Worm (Caenorhabditis elegans) whole organism, late embryonic: ENCODE results near the gene F38E1.6.
"Not testable (repeated sequence)": the region's sequence is repeated elsewhere in the genome, so short reads cannot be mapped to it uniquely, and the experiment has no call there.

Source experiments
- K02D7.2 ChIP-seq: sonication (generic microtip); optimal IDR thresholded peaks from 2 replicates; lab custom pipeline; 2017; ENCODE audit warnings: mild to moderate bottlenecking, missing genetic modification characterization, missing compliant biosample characterization
- T23F11.4 ChIP-seq: fragments of 200-800 bp; sonication (Bioruptor generic); optimal IDR thresholded peaks from 2 replicates; lab custom pipeline; 2018; ENCODE audit warnings: mild to moderate bottlenecking, missing genetic modification characterization, missing compliant biosample characterization
- Y22D7AL.16 ChIP-seq: sonication (generic microtip); optimal IDR thresholded peaks from 2 replicates; lab custom pipeline; 2016; ENCODE audit warnings: missing genetic modification characterization, missing compliant biosample characterization
- ceh-14 ChIP-seq: sonication (generic microtip); optimal IDR thresholded peaks from 2 replicates; lab custom pipeline; 2016; ENCODE audit warnings: missing genotype, missing genetic modification characterization, missing compliant biosample characterization
- ceh-18 ChIP-seq: sonication (generic microtip); optimal IDR thresholded peaks from 2 replicates; lab custom pipeline; 2016; ENCODE audit warnings: missing genetic modification characterization, missing compliant biosample characterization
- ceh-30 ChIP-seq: fragments of 150-350 bp; optimal IDR thresholded peaks from 2 replicates; lab custom pipeline; 2014; ENCODE audit warnings: missing biosample characterization, missing genetic modification characterization
- ceh-31 ChIP-seq: sonication (generic microtip); optimal IDR thresholded peaks from 2 replicates; lab custom pipeline; 2016; ENCODE audit warnings: missing genetic modification characterization, missing compliant biosample characterization
- ceh-45 ChIP-seq: fragments of 200-800 bp; sonication (Bioruptor generic); IDR thresholded peaks from 2 replicates; pipeline ENCODE4 v1.3.6; 2022; ENCODE audit warnings: missing genetic modification reagents, missing genetic modification characterization, missing compliant biosample characterization
- ceh-6 ChIP-seq: fragments of 200-800 bp; sonication (Bioruptor generic); optimal IDR thresholded peaks from 2 replicates; lab custom pipeline; 2018; ENCODE audit warnings: mild to moderate bottlenecking, missing genetic modification characterization, missing compliant biosample characterization
- ceh-9 ChIP-seq: sonication (generic microtip); optimal IDR thresholded peaks from 2 replicates; lab custom pipeline; 2016; ENCODE audit warnings: mild to moderate bottlenecking, missing genetic modification characterization, inconsistent platforms, missing compliant biosample characterization
- elt-2 ChIP-seq: sonication (generic microtip); optimal IDR thresholded peaks from 2 replicates; lab custom pipeline; 2016; ENCODE audit warnings: missing genetic modification reagents, missing genetic modification characterization, missing compliant biosample characterization
- elt-4 ChIP-seq: sonication (generic microtip); optimal IDR thresholded peaks from 2 replicates; lab custom pipeline; 2016; ENCODE audit warnings: missing genetic modification characterization, missing compliant biosample characterization
- eyg-1 ChIP-seq: sonication (generic microtip); optimal IDR thresholded peaks from 2 replicates; lab custom pipeline; 2016; ENCODE audit warnings: missing genotype, missing genetic modification characterization, missing compliant biosample characterization
- fax-1 ChIP-seq: sonication (generic microtip); optimal IDR thresholded peaks from 2 replicates; lab custom pipeline; 2016; ENCODE audit warnings: missing genotype, missing genetic modification characterization, missing compliant biosample characterization
- fkh-6 ChIP-seq: sonication (generic microtip); optimal IDR thresholded peaks from 2 replicates; lab custom pipeline; 2016; ENCODE audit warnings: missing genetic modification characterization, missing compliant biosample characterization
- hlh-30 ChIP-seq: sonication (generic microtip); optimal IDR thresholded peaks from 2 replicates; lab custom pipeline; 2017; ENCODE audit warnings: antibody characterized with exemption, missing genetic modification characterization, missing compliant biosample characterization; ENCODE audit not compliant: insufficient read depth
- hlh-6 ChIP-seq: sonication (generic microtip); optimal IDR thresholded peaks from 2 replicates; lab custom pipeline; 2016; ENCODE audit warnings: missing genotype, missing genetic modification characterization, missing compliant biosample characterization
- lin-11 ChIP-seq: fragments of 200-800 bp; sonication (Bioruptor generic); optimal IDR thresholded peaks from 2 replicates; lab custom pipeline; 2018; ENCODE audit warnings: mild to moderate bottlenecking, missing genetic modification characterization, missing compliant biosample characterization
- madf-2 ChIP-seq: sonication (generic microtip); optimal IDR thresholded peaks from 2 replicates; lab custom pipeline; 2017; ENCODE audit warnings: missing genetic modification characterization, missing compliant biosample characterization
- mec-3 ChIP-seq: sonication (generic microtip); optimal IDR thresholded peaks from 2 replicates; lab custom pipeline; 2016; ENCODE audit warnings: borderline replicate concordance, missing genetic modification characterization, missing compliant biosample characterization
- nfya-1 ChIP-seq: sonication (generic microtip); optimal IDR thresholded peaks from 2 replicates; lab custom pipeline; 2017; ENCODE audit warnings: missing genetic modification characterization, mild to moderate bottlenecking, missing compliant biosample characterization, antibody characterized with exemption, moderate library complexity
- odd-2 ChIP-seq: sonication (generic microtip); optimal IDR thresholded peaks from 2 replicates; lab custom pipeline; 2017; ENCODE audit warnings: antibody characterized with exemption, mild to moderate bottlenecking, missing genetic modification characterization, missing compliant biosample characterization
- pros-1 ChIP-seq: fragments of 150-350 bp; optimal IDR thresholded peaks from 2 replicates; lab custom pipeline; 2014; ENCODE audit warnings: missing biosample characterization, missing genetic modification reagents, missing genetic modification characterization
- ref-2 ChIP-seq: sonication (generic microtip); optimal IDR thresholded peaks from 2 replicates; lab custom pipeline; 2016; ENCODE audit warnings: missing genetic modification characterization, missing compliant biosample characterization
- sdc-2 ChIP-seq: sonication (generic microtip); optimal IDR thresholded peaks from 2 replicates; lab custom pipeline; 2016; ENCODE audit warnings: missing genotype, missing genetic modification characterization, missing compliant biosample characterization
- sox-2 ChIP-seq: fragments of 200-800 bp; sonication (Bioruptor generic); IDR thresholded peaks from 2 replicates; pipeline ENCODE4 v1.3.6; 2022; ENCODE audit warnings: missing genetic modification reagents, missing genetic modification characterization, missing compliant biosample characterization
- sox-4 ChIP-seq: sonication (generic microtip); optimal IDR thresholded peaks from 2 replicates; lab custom pipeline; 2017; ENCODE audit warnings: mild to moderate bottlenecking, missing genetic modification characterization, inconsistent platforms, missing compliant biosample characterization
- tbx-2 ChIP-seq: sonication (generic microtip); optimal IDR thresholded peaks from 2 replicates; lab custom pipeline; 2016; ENCODE audit warnings: missing genetic modification characterization, missing compliant biosample characterization
- unc-3 ChIP-seq, 2 experiments: fragments of 200-800 bp in 1 of 2; sonication (Bioruptor generic) in 1 of 2; sonication (generic microtip) in 1 of 2; conservative IDR thresholded peaks in 1 of 2; optimal IDR thresholded peaks in 1 of 2; 2 replicates each; pipeline versions ENCODE4 v1.3.6 to Lab custom; 2016 to 2022; ENCODE audit warnings: missing compliant biosample characterization in 2 of 2, missing genetic modification characterization in 2 of 2, missing genetic modification reagents in 1 of 2
- unc-42 ChIP-seq: sonication (generic microtip); optimal IDR thresholded peaks from 2 replicates; lab custom pipeline; 2016; ENCODE audit warnings: missing genotype, missing genetic modification characterization, missing compliant biosample characterization
- unc-55 ChIP-seq: sonication (generic microtip); optimal IDR thresholded peaks from 2 replicates; lab custom pipeline; 2017; ENCODE audit warnings: missing biosample characterization, missing genetic modification reagents, missing genetic modification characterization

Gene F38E1.6

ce11 chrV:8325906-8326305, 34.0 kb upstream of the F38E1.6 start:
- TF ChIP-seq ceh-45, result no peak
- no peak for TF ChIP-seq ceh-18 (tag; lab: Kevin White, UChicago)

ce11 chrV:8327080-8327479, 32.8 kb upstream of the F38E1.6 start:
- TF ChIP-seq sox-2 (no peak), unc-42 (tag; lab: Kevin White, UChicago) (no peak), ref-2 (tag; lab: Kevin White, UChicago) (no peak), sdc-2 (tag; lab: Kevin White, UChicago) (no peak), mec-3 (no peak), unc-55 (no peak), eyg-1 (tag; lab: Kevin White, UChicago) (no peak), lin-11 (tag; lab: Kevin White, UChicago) (no peak), tbx-2 (tag; lab: Kevin White, UChicago) (no peak), T23F11.4 (GFP tag; lab: Kevin White, UChicago) (no peak), ceh-31 (tag; lab: Kevin White, UChicago) (no peak), ceh-6 (GFP tag; lab: Kevin White, UChicago) (no peak), unc-3 (GFP tag; conservative IDR thresholded peaks at IDR 0.05; lab: Robert Waterston, UW) (no peak), unc-3 (tag; optimal IDR thresholded peaks at IDR 0.05; lab: Kevin White, UChicago) (no peak), ceh-30 (tag; lab: Kevin White, UChicago) (no peak)

ce11 chrV:8334360-8334759, 25.5 kb upstream of the F38E1.6 start, which contains the start of gene tmd-2:
Gene tmd-2, plus strand, starts transcription at chrV:8334660.
- no peak for TF ChIP-seq elt-4 (tag; lab: Kevin White, UChicago)
- TF ChIP-seq hlh-30 (tag; lab: Kevin White, UChicago), result no peak
- no peak for TF ChIP-seq Y22D7AL.16 (tag; lab: Kevin White, UChicago)
- TF ChIP-seq fax-1 (tag; lab: Kevin White, UChicago), result no peak
- TF ChIP-seq ceh-45, result no peak
- TF ChIP-seq odd-2 (tag; lab: Kevin White, UChicago), result no peak
- TF ChIP-seq ceh-14 (tag; lab: Kevin White, UChicago), result no peak
- TF ChIP-seq ceh-9, result no peak
- TF ChIP-seq fkh-6 (tag; lab: Kevin White, UChicago), result no peak
- no peak for TF ChIP-seq hlh-6
- no peak for TF ChIP-seq pros-1 (tag; lab: Kevin White, UChicago)
- no peak for TF ChIP-seq elt-2 (tag; lab: Kevin White, UChicago)
- no peak for TF ChIP-seq nfya-1 (tag; lab: Kevin White, UChicago)

- peak; percentile 66 for TF ChIP-seq unc-55
- no peak for TF ChIP-seq elt-2 (tag; lab: Kevin White, UChicago)
Measured at ce11 chrV:8335620-8336019, 24.3 kb upstream of the F38E1.6 start.

- TF ChIP-seq Y22D7AL.16, K02D7.2, elt-2 (tag; lab: Kevin White, UChicago): not testable (repeated sequence)
Measured at ce11 chrV:8340924-8341323, 19.0 kb upstream of the F38E1.6 start, which contains the start of gene C08D8.7. Gene C08D8.7, plus strand, starts transcription at chrV:8341224.

ce11 chrV:8342416-8342815, 17.5 kb upstream of the F38E1.6 start:
- no peak for TF ChIP-seq madf-2 (tag; lab: Kevin White, UChicago)
- no peak for TF ChIP-seq odd-2 (tag; lab: Kevin White, UChicago)
- no peak for TF ChIP-seq sox-4
